Fruit fly (Drosophila melanogaster): ENCODE measurements around the gene comt.

Gene comt

dm6 chrX:13253062-13253724 lies 5.6 kb upstream of the comt start (continued):
- peak; percentile 51 for TF ChIP-seq Aef1 (GFP tag; IDR thresholded peaks at IDR 0.05)
- no peak for TF ChIP-seq psq (GFP tag; optimal IDR thresholded peaks at IDR 0.05)
- no peak for TF ChIP-seq nerfin-1 (tag; optimal IDR thresholded peaks at IDR 0.05)
- TF ChIP-seq CG11723 (GFP tag; optimal IDR thresholded peaks at IDR 0.05), result no peak
- TF ChIP-seq CG12659 (GFP tag; optimal IDR thresholded peaks at IDR 0.05), result peak; percentile 18
- peak; percentile 20 for TF ChIP-seq HHEX (GFP tag; optimal IDR thresholded peaks at IDR 0.05)
- no peak for TF ChIP-seq CG16813 (GFP tag; IDR thresholded peaks at IDR 0.05; ENCODE audit: partially characterized antibody)
- no peak for TF ChIP-seq CG13123 (GFP tag; optimal IDR thresholded peaks at IDR 0.05)
- no peak for TF ChIP-seq CG1233 (GFP tag; optimal IDR thresholded peaks at IDR 0.05)
- TF ChIP-seq p53 (GFP tag; optimal IDR thresholded peaks at IDR 0.05), result no peak
- peak; percentile 55 for TF ChIP-seq mam (GFP tag; optimal IDR thresholded peaks at IDR 0.05)
- no peak for TF ChIP-seq Tbp (GFP tag; optimal IDR thresholded peaks at IDR 0.05)
- no peak for TF ChIP-seq Dad (GFP tag; optimal IDR thresholded peaks at IDR 0.05)
- no peak for TF ChIP-seq Bteb2 (GFP tag; optimal IDR thresholded peaks at IDR 0.05)
- TF ChIP-seq klu (GFP tag; IDR thresholded peaks at IDR 0.05), result no peak
- no peak for TF ChIP-seq Gsc (GFP tag; IDR thresholded peaks at IDR 0.05)
- TF ChIP-seq Lhr (GFP tag; optimal IDR thresholded peaks at IDR 0.05), result no peak
- no peak for TF ChIP-seq tna (GFP tag; IDR thresholded peaks at IDR 0.05; ENCODE audit: partially characterized antibody)
- TF ChIP-seq CG12104 (GFP tag; optimal IDR thresholded peaks at IDR 0.05), result no peak
- peak; percentile 32 for TF ChIP-seq CG13624 (GFP tag; optimal IDR thresholded peaks at IDR 0.05)
- peak; percentile 18 for TF ChIP-seq lab (GFP tag; optimal IDR thresholded peaks at IDR 0.05)
- TF ChIP-seq lov (optimal IDR thresholded peaks at IDR 0.05), result no peak
- no peak for TF ChIP-seq lov (GFP tag; IDR thresholded peaks at IDR 0.05)
- peak; percentile 62 for TF ChIP-seq gem (tag; optimal IDR thresholded peaks at IDR 0.05)
- TF ChIP-seq ro (GFP tag; IDR thresholded peaks at IDR 0.05), result no peak
- TF ChIP-seq insv (GFP tag; optimal IDR thresholded peaks at IDR 0.05), result no peak
- no peak for TF ChIP-seq ac (GFP tag; optimal IDR thresholded peaks at IDR 0.05)
- peak; percentile 4 for TF ChIP-seq CG18599 (GFP tag; optimal IDR thresholded peaks at IDR 0.05)
- no peak for TF ChIP-seq sc (optimal IDR thresholded peaks at IDR 0.05)
- no peak for TF ChIP-seq sc (GFP tag; optimal IDR thresholded peaks at IDR 0.05)
- TF ChIP-seq CG6689 (GFP tag; IDR thresholded peaks at IDR 0.05), result peak; percentile 50
- TF ChIP-seq Eip74EF (GFP tag; optimal IDR thresholded peaks at IDR 0.05), result no peak
- TF ChIP-seq CG17359 (tag; optimal IDR thresholded peaks at IDR 0.05), result peak; percentile 33
- TF ChIP-seq caup (GFP tag; optimal IDR thresholded peaks at IDR 0.05; ENCODE audit: severe bottlenecking), result no peak
- TF ChIP-seq CG31224 (GFP tag; IDR thresholded peaks at IDR 0.05), result peak; percentile 53
- TF ChIP-seq CoRest (tag; optimal IDR thresholded peaks at IDR 0.05), result peak; percentile 42
- peak in 1 of 2 experiments; percentile 45 for TF ChIP-seq chif (GFP tag; optimal IDR thresholded peaks at IDR 0.05)
- TF ChIP-seq Dek (tag; optimal IDR thresholded peaks at IDR 0.05), result peak; percentile 12
- no peak for TF ChIP-seq CG8765 (GFP tag; IDR thresholded peaks at IDR 0.05)
- peak; percentile 34 for TF ChIP-seq twi (tag; optimal IDR thresholded peaks at IDR 0.05)
- no peak for TF ChIP-seq Bdp1 (GFP tag; optimal IDR thresholded peaks at IDR 0.05)
- TF ChIP-seq grn (GFP tag; optimal IDR thresholded peaks at IDR 0.05), result no peak
- TF ChIP-seq CG11093 (GFP tag; IDR thresholded peaks at IDR 0.05), result no peak
- TF ChIP-seq en (GFP tag; optimal IDR thresholded peaks at IDR 0.05), result no peak
- TF ChIP-seq CG17186 (GFP tag; optimal IDR thresholded peaks at IDR 0.05), result no peak
- TF ChIP-seq dmrt99B (tag; optimal IDR thresholded peaks at IDR 0.05), result peak; percentile 50
- no peak for TF ChIP-seq aop (GFP tag; IDR thresholded peaks at IDR 0.05)
- TF ChIP-seq CG4424 (GFP tag; optimal IDR thresholded peaks at IDR 0.05), result no peak
- TF ChIP-seq sqz (GFP tag; optimal IDR thresholded peaks at IDR 0.05), result no peak
- TF ChIP-seq run (tag; optimal IDR thresholded peaks at IDR 0.05), result no peak
